Worm (Caenorhabditis elegans) whole organism, L2 larva: ENCODE results near the gene col-39.

Source experiments
- C34F6.9 ChIP-seq: fragments of 150-350 bp; optimal IDR thresholded peaks from 2 replicates; lab custom pipeline; 2014; ENCODE audit warnings: missing biosample characterization, missing genetic modification characterization
- F13H6.1 ChIP-seq: sonication (generic microtip); optimal IDR thresholded peaks from 2 replicates; lab custom pipeline; 2016; ENCODE audit warnings: missing genetic modification characterization, missing compliant biosample characterization
- R02D3.7 ChIP-seq: fragments of 150-350 bp; optimal IDR thresholded peaks from 2 replicates; lab custom pipeline; 2014; ENCODE audit warnings: missing biosample characterization, missing genetic modification characterization
- Y55F3AM.14 ChIP-seq: fragments of 200-800 bp; sonication (Bioruptor generic); optimal IDR thresholded peaks from 2 replicates; lab custom pipeline; 2018; ENCODE audit warnings: mild to moderate bottlenecking, missing genetic modification characterization, missing compliant biosample characterization
- ZK546.5 ChIP-seq: sonication (generic microtip); optimal IDR thresholded peaks from 2 replicates; lab custom pipeline; 2017; ENCODE audit warnings: missing biosample characterization, missing genetic modification characterization
- alr-1 ChIP-seq: fragments of 150-350 bp; optimal IDR thresholded peaks from 2 replicates; lab custom pipeline; 2014; ENCODE audit warnings: missing biosample characterization, missing genetic modification characterization
- aly-2 ChIP-seq: fragments of 150-350 bp; optimal IDR thresholded peaks from 2 replicates; lab custom pipeline; 2014; ENCODE audit warnings: missing biosample characterization, missing genetic modification characterization
- ama-1 ChIP-seq: fragments of 150-350 bp; optimal IDR thresholded peaks from 2 replicates; lab custom pipeline; 2018; ENCODE audit warnings: inconsistent platforms
- blmp-1 ChIP-seq: sonication (generic microtip); optimal IDR thresholded peaks from 2 replicates; lab custom pipeline; 2017; ENCODE audit warnings: missing genetic modification characterization, mild to moderate bottlenecking, missing compliant biosample characterization, antibody characterized with exemption, moderate library complexity; ENCODE audit not compliant: insufficient read depth
- ceh-16 ChIP-seq: fragments of 150-350 bp; optimal IDR thresholded peaks from 2 replicates; lab custom pipeline; 2014; ENCODE audit warnings: missing biosample characterization, missing genetic modification characterization
- ceh-82 ChIP-seq: fragments of 150-350 bp; optimal IDR thresholded peaks from 2 replicates; lab custom pipeline; 2014; ENCODE audit warnings: missing biosample characterization, missing genetic modification characterization
- crh-2 ChIP-seq: sonication (generic microtip); optimal IDR thresholded peaks from 2 replicates; lab custom pipeline; 2017; ENCODE audit warnings: missing biosample characterization, missing genetic modification characterization
- dmd-4 ChIP-seq: sonication (generic microtip); optimal IDR thresholded peaks from 2 replicates; lab custom pipeline; 2017; ENCODE audit warnings: missing biosample characterization, missing genetic modification characterization
- egl-27 ChIP-seq: sonication (generic microtip); optimal IDR thresholded peaks from 3 replicates; lab custom pipeline; 2017; ENCODE audit warnings: missing biosample characterization, missing genetic modification reagents, missing genetic modification characterization
- elt-1 ChIP-seq: fragments of 150-350 bp; optimal IDR thresholded peaks from 2 replicates; lab custom pipeline; 2014; ENCODE audit warnings: missing biosample characterization, missing genetic modification characterization
- fos-1 ChIP-seq: fragments of 150-350 bp; optimal IDR thresholded peaks from 2 replicates; lab custom pipeline; 2014; ENCODE audit warnings: missing biosample characterization, missing genetic modification characterization
- gmeb-1 ChIP-seq: fragments of 150-350 bp; optimal IDR thresholded peaks from 2 replicates; lab custom pipeline; 2014; ENCODE audit warnings: missing biosample characterization, missing genetic modification characterization
- lin-11 ChIP-seq: fragments of 150-350 bp; sonication (generic microtip); optimal IDR thresholded peaks from 2 replicates; lab custom pipeline; 2014; ENCODE audit warnings: missing biosample characterization, missing genetic modification characterization, inconsistent platforms, mixed read lengths
- lin-13 ChIP-seq: fragments of 150-350 bp; optimal IDR thresholded peaks from 2 replicates; lab custom pipeline; 2014; ENCODE audit warnings: missing biosample characterization, missing genetic modification reagents, missing genetic modification characterization
- lsy-2 ChIP-seq, 2 experiments: fragments of 150-350 bp in 1 of 2; sonication (generic microtip) in 1 of 2; optimal IDR thresholded peaks; 2 replicates each; lab custom pipeline; 2014 to 2017; ENCODE audit warnings: missing biosample characterization in 2 of 2, missing genetic modification characterization in 2 of 2
- mab-5 ChIP-seq: fragments of 150-350 bp; optimal IDR thresholded peaks from 2 replicates; lab custom pipeline; 2014; ENCODE audit warnings: missing biosample characterization, missing genetic modification characterization
- mdl-1 ChIP-seq, 2 experiments: fragments of 150-350 bp in 1 of 2; sonication (generic microtip) in 1 of 2; optimal IDR thresholded peaks; 2 replicates each; lab custom pipeline; 2017; ENCODE audit warnings: missing biosample characterization in 2 of 2, missing genetic modification characterization in 2 of 2
- nhr-10 ChIP-seq: sonication (generic microtip); optimal IDR thresholded peaks from 2 replicates; lab custom pipeline; 2017; ENCODE audit warnings: missing biosample characterization, missing genetic modification characterization
- nhr-11 ChIP-seq: fragments of 150-350 bp; optimal IDR thresholded peaks from 2 replicates; lab custom pipeline; 2014; ENCODE audit warnings: missing biosample characterization, missing genetic modification characterization
- nhr-12 ChIP-seq: fragments of 150-350 bp; optimal IDR thresholded peaks from 2 replicates; lab custom pipeline; 2014; ENCODE audit warnings: missing biosample characterization, missing genetic modification characterization
- nhr-23 ChIP-seq: fragments of 150-350 bp; optimal IDR thresholded peaks from 2 replicates; lab custom pipeline; 2014; ENCODE audit warnings: missing biosample characterization, missing genetic modification reagents, missing genetic modification characterization
- nhr-237 ChIP-seq: fragments of 150-350 bp; optimal IDR thresholded peaks from 2 replicates; lab custom pipeline; 2014; ENCODE audit warnings: missing biosample characterization, missing genetic modification characterization
- peb-1 ChIP-seq: fragments of 150-350 bp; optimal IDR thresholded peaks from 2 replicates; lab custom pipeline; 2014; ENCODE audit warnings: missing biosample characterization, missing genetic modification characterization
- sem-4 ChIP-seq: fragments of 150-350 bp; optimal IDR thresholded peaks from 2 replicates; lab custom pipeline; 2014; ENCODE audit warnings: missing biosample characterization, missing genetic modification reagents, missing genetic modification characterization
- skn-1 ChIP-seq: sonication (generic microtip); optimal IDR thresholded peaks from 2 replicates; lab custom pipeline; 2017; ENCODE audit warnings: missing biosample characterization, missing genetic modification characterization
- sma-3 ChIP-seq: sonication (generic microtip); optimal IDR thresholded peaks from 2 replicates; lab custom pipeline; 2016; ENCODE audit warnings: missing genetic modification reagents, missing genetic modification characterization, missing compliant biosample characterization
- sma-9 ChIP-seq, 2 experiments: fragments of 150-350 bp in 1 of 2; sonication (generic microtip) in 1 of 2; optimal IDR thresholded peaks; 2 replicates each; lab custom pipeline; 2014 to 2016; ENCODE audit warnings: missing genetic modification characterization in 2 of 2, mild to moderate bottlenecking in 1 of 2, missing biosample characterization in 1 of 2, missing compliant biosample characterization in 1 of 2, missing genetic modification reagents in 1 of 2, moderate library complexity in 1 of 2
- snpc-4 ChIP-seq: fragments of 150-350 bp; optimal IDR thresholded peaks from 2 replicates; lab custom pipeline; 2014; ENCODE audit warnings: missing biosample characterization, missing genetic modification characterization
- unc-39 ChIP-seq: fragments of 150-350 bp; optimal IDR thresholded peaks from 2 replicates; lab custom pipeline; 2014; ENCODE audit warnings: missing biosample characterization, missing genetic modification characterization
- unc-55 ChIP-seq: fragments of 150-350 bp; sonication (generic microtip); optimal IDR thresholded peaks from 3 replicates; lab custom pipeline; 2014; ENCODE audit warnings: missing biosample characterization, missing genetic modification reagents, missing genetic modification characterization
- unc-62 ChIP-seq: fragments of 150-350 bp; optimal IDR thresholded peaks from 2 replicates; lab custom pipeline; 2014; ENCODE audit warnings: missing biosample characterization, missing genetic modification reagents, missing genetic modification characterization
- zag-1 ChIP-seq: fragments of 150-350 bp; optimal IDR thresholded peaks from 2 replicates; lab custom pipeline; 2014; ENCODE audit warnings: missing biosample characterization, missing genetic modification characterization
- ztf-11 ChIP-seq: sonication (generic microtip); optimal IDR thresholded peaks from 2 replicates; lab custom pipeline; 2017; ENCODE audit warnings: missing biosample characterization, missing genetic modification characterization
- ztf-4 ChIP-seq: fragments of 150-350 bp; optimal IDR thresholded peaks from 2 replicates; lab custom pipeline; 2014; ENCODE audit warnings: missing biosample characterization, missing genetic modification characterization

col-39 gene

ce11 chrII:10675302-10675701, 29.4 kb upstream of the col-39 start, which contains the start of gene ptb-1:
ptb-1 (plus strand) TSS chrII:10675602.
- no peak for TF ChIP-seq nhr-10
- no peak for TF ChIP-seq ztf-4 (tag; lab: Kevin White, UChicago)
- TF ChIP-seq aly-2 (tag; lab: Kevin White, UChicago), result no peak
- TF ChIP-seq sma-3 (GFP tag; lab: Kevin White, UChicago), result no peak
- no peak for TF ChIP-seq egl-27
- TF ChIP-seq Y55F3AM.14 (GFP tag; lab: Kevin White, UChicago), result no peak
- TF ChIP-seq unc-39, result no peak
- no peak for TF ChIP-seq unc-62 (GFP tag; lab: Kevin White, UChicago)
- TF ChIP-seq nhr-237, result no peak
- TF ChIP-seq skn-1 (tag; lab: Kevin White, UChicago), result no peak
- TF ChIP-seq zag-1 (tag; lab: Kevin White, UChicago), result no peak
- no peak for TF ChIP-seq F13H6.1 (tag; lab: Kevin White, UChicago)
- TF ChIP-seq, all 48 proteins: peak for 0

DNA sequence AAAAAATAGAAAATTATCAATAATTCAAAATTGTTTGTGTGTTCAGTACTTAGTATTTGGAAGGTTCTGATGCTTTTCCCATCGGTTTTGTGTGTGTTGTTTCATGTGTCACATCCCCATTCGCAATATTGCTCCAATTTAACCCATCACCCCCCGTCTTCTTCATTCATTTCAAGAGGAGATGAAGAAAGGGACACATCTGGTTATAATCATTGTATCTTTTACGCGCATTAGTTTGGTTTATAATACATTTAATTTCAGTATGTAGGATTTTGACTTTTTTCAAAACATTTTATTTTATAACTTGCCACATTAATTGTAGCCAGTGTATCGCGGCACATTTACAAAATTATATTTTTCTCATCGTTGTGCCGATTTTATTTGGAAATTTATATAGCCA, 24.6 kb upstream of the col-39 start:
- TF ChIP-seq gmeb-1 (tag; lab: Kevin White, UChicago) (no peak), nhr-12 (tag; lab: Kevin White, UChicago) (no peak), nhr-23 (tag; lab: Kevin White, UChicago) (no peak), unc-62 (GFP tag; lab: Kevin White, UChicago) (no peak), unc-39 (no peak), nhr-11 (tag; lab: Kevin White, UChicago) (no peak), F13H6.1 (tag; lab: Kevin White, UChicago) (no peak), sem-4 (tag; lab: Kevin White, UChicago) (no peak), ceh-82 (tag; lab: Kevin White, UChicago) (no peak), mab-5 (tag; lab: Kevin White, UChicago) (no peak), elt-1 (tag; lab: Kevin White, UChicago) (no peak)
- TF ChIP-seq, all 48 proteins: peak for 0

DNA sequence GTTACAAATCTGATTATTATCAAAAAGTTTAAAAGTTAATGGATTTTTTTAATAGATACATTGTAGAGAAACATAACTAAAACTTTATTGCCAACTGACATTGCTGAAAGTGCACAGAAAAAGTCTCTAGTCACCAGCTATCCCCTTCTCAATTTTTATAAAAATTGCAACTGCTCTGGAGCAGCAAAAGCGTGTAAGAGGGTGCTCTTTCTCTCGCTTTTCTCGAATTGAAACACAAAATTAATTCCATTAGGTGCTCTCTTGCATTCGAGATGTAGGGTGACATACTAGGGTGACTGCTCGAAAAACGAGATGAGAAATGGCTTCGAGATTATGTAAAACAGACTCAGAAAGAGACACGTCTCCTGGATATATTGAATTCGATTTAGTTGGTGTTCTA, 24.1 kb upstream of the col-39 start:
- TF ChIP-seq elt-1 (tag; lab: Kevin White, UChicago) (no peak), ztf-11 (tag; lab: Kevin White, UChicago) (no peak), lsy-2 (tag; optimal IDR thresholded peaks at IDR 0.05; lab: Kevin White, UChicago) (no peak), mdl-1 (tag; optimal IDR thresholded peaks at IDR 0.05; lab: Kevin White, UChicago) (no peak), fos-1 (tag; lab: Kevin White, UChicago) (no peak), mab-5 (tag; lab: Kevin White, UChicago) (no peak), ama-1 (lab: Kevin White, UChicago) (no peak), Y55F3AM.14 (GFP tag; lab: Kevin White, UChicago) (no peak), nhr-10 (no peak), nhr-11 (tag; lab: Kevin White, UChicago) (no peak), lin-13 (no peak), C34F6.9 (tag; lab: Kevin White, UChicago) (no peak)

- no peak for TF ChIP-seq unc-55
- TF ChIP-seq egl-27, result no peak
- no peak for TF ChIP-seq F13H6.1 (tag; lab: Kevin White, UChicago)
- no peak for TF ChIP-seq dmd-4 (tag; lab: Kevin White, UChicago)
- no peak for TF ChIP-seq nhr-11 (tag; lab: Kevin White, UChicago)
- TF ChIP-seq peb-1 (tag; lab: Kevin White, UChicago), result no peak
- no peak for TF ChIP-seq R02D3.7 (tag; lab: Kevin White, UChicago)
- TF ChIP-seq alr-1, result no peak
- no peak for TF ChIP-seq aly-2 (tag; lab: Kevin White, UChicago)
- TF ChIP-seq ZK546.5, result no peak
- no peak for TF ChIP-seq ceh-82 (tag; lab: Kevin White, UChicago)
- TF ChIP-seq gmeb-1 (tag; lab: Kevin White, UChicago), result no peak
Measured at ce11 chrII:10684954-10685353, 19.8 kb upstream of the col-39 start.

ce11 chrII:10693655-10694054, 11.1 kb upstream of the col-39 start, which contains the start of gene gbh-1:
gbh-1 (minus strand) TSS chrII:10693803.
- no peak for TF ChIP-seq unc-55
- no peak for TF ChIP-seq skn-1 (tag; lab: Kevin White, UChicago)
- no peak for TF ChIP-seq ceh-16
- TF ChIP-seq mdl-1 (tag; optimal IDR thresholded peaks at IDR 0.05; lab: Kevin White, UChicago), result peak in 1 of 2 experiments; percentile 6
- peak; percentile 28 for TF ChIP-seq crh-2 (tag; lab: Kevin White, UChicago)
- no peak for TF ChIP-seq snpc-4 (tag; lab: Kevin White, UChicago)
- peak; percentile 50 for TF ChIP-seq blmp-1 (tag; lab: Kevin White, UChicago)
- no peak for TF ChIP-seq gmeb-1 (tag; lab: Kevin White, UChicago)
- TF ChIP-seq sma-3 (GFP tag; lab: Kevin White, UChicago), result no peak
- TF ChIP-seq unc-62 (GFP tag; lab: Kevin White, UChicago), result no peak
- no peak for TF ChIP-seq lin-11 (tag; lab: Kevin White, UChicago)
- TF ChIP-seq fos-1 (tag; lab: Kevin White, UChicago), result peak; percentile 19
- TF ChIP-seq lin-13, result no peak
- no peak for TF ChIP-seq nhr-237
- no peak for TF ChIP-seq dmd-4 (tag; lab: Kevin White, UChicago)
- no peak for TF ChIP-seq sma-9 (GFP tag; optimal IDR thresholded peaks at IDR 0.05; lab: Kevin White, UChicago)
- TF ChIP-seq sma-9 (tag; optimal IDR thresholded peaks at IDR 0.05; lab: Kevin White, UChicago), result no peak
